Worm (Caenorhabditis elegans) whole organism, L1 larva: ENCODE measurements around the gene Y54G2A.12.

ENCODE experiments used
- ceh-82 ChIP-seq, 3 experiments: fragments of 150-350 bp in 1 of 3; sonication (generic microtip) in 2 of 3; optimal IDR thresholded peaks; 2 replicates each; lab custom pipeline; 2014 to 2017; ENCODE audit warnings: missing biosample characterization in 3 of 3, missing genetic modification characterization in 3 of 3
- elt-3 ChIP-seq, 6 experiments: fragments of 150-350 bp in 1 of 6; sonication (generic microtip); optimal IDR thresholded peaks; 2 replicates each; lab custom pipeline; 2017 to 2018; ENCODE audit warnings: missing biosample characterization in 6 of 6, missing genetic modification characterization in 6 of 6, inconsistent platforms in 1 of 6
- fkh-10 ChIP-seq: sonication (generic microtip); optimal IDR thresholded peaks from 2 replicates; lab custom pipeline; 2017; ENCODE audit warnings: missing biosample characterization, missing genetic modification reagents, missing genetic modification characterization
- hlh-17 ChIP-seq: fragments of 200-800 bp; sonication (Bioruptor generic); optimal IDR thresholded peaks from 2 replicates; lab custom pipeline; 2018; ENCODE audit warnings: missing genetic modification characterization, mild to moderate bottlenecking, missing compliant biosample characterization, moderate library complexity, borderline replicate concordance
- lin-15B ChIP-seq: fragments of 150-350 bp; sonication (generic microtip); optimal IDR thresholded peaks from 3 replicates; lab custom pipeline; 2014; ENCODE audit warnings: missing biosample characterization, missing genetic modification characterization
- nhr-11 ChIP-seq: fragments of 150-350 bp; optimal IDR thresholded peaks from 2 replicates; lab custom pipeline; 2014; ENCODE audit warnings: missing biosample characterization, missing genetic modification characterization
- nhr-28 ChIP-seq: fragments of 150-350 bp; optimal IDR thresholded peaks from 2 replicates; lab custom pipeline; 2014; ENCODE audit warnings: missing biosample characterization, missing genetic modification characterization
- pag-3 ChIP-seq: sonication (generic microtip); optimal IDR thresholded peaks from 2 replicates; lab custom pipeline; 2017; ENCODE audit warnings: missing genetic modification characterization, mild to moderate bottlenecking, missing compliant biosample characterization, antibody characterized with exemption, borderline replicate concordance; ENCODE audit not compliant: insufficient read depth
- unc-130 ChIP-seq: fragments of 150-350 bp; optimal IDR thresholded peaks from 2 replicates; lab custom pipeline; 2017; ENCODE audit warnings: missing biosample characterization, missing genetic modification characterization, inconsistent platforms

ce11 chrIV:2799890-2800289, 17.2 kb upstream of the Y54G2A.12 start:
- TF ChIP-seq hlh-17 (GFP tag; lab: Kevin White, UChicago) (no peak), ceh-82 (tag; optimal IDR thresholded peaks at IDR 0.05; lab: Kevin White, UChicago) (no peak), unc-130 (no peak), nhr-11 (tag; lab: Kevin White, UChicago) (no peak), elt-3 (tag; optimal IDR thresholded peaks at IDR 0.05; lab: Kevin White, UChicago) (no peak), lin-15B (tag; lab: Kevin White, UChicago) (no peak), nhr-28 (no peak), fkh-10 (GFP tag; lab: Kevin White, UChicago) (no peak), pag-3 (no peak)
